Worm (Caenorhabditis elegans) whole organism, L1 larva: Measurements from ENCODE around the gene Y39B6A.33.

Source experiments
- C16A3.4 ChIP-seq: fragments of 150-350 bp; optimal IDR thresholded peaks from 2 replicates; lab custom pipeline; 2014; ENCODE audit warnings: missing biosample characterization, missing genetic modification characterization
- C34B4.2 ChIP-seq: sonication (generic microtip); optimal IDR thresholded peaks from 2 replicates; lab custom pipeline; 2017; ENCODE audit warnings: mild to moderate bottlenecking, missing genetic modification characterization, missing compliant biosample characterization
- Y116A8C.19 ChIP-seq: sonication (generic microtip); optimal IDR thresholded peaks from 2 replicates; lab custom pipeline; 2016; ENCODE audit warnings: missing compliant biosample characterization, missing genetic modification characterization, borderline replicate concordance
- aha-1 ChIP-seq: fragments of 150-350 bp; optimal IDR thresholded peaks from 2 replicates; lab custom pipeline; 2014; ENCODE audit warnings: missing biosample characterization, missing genetic modification characterization
- alr-1 ChIP-seq: fragments of 200-800 bp; sonication (Bioruptor generic); optimal IDR thresholded peaks from 2 replicates; lab custom pipeline; 2018; ENCODE audit warnings: borderline replicate concordance, mild to moderate bottlenecking, missing genetic modification characterization, missing compliant biosample characterization
- ceh-63 ChIP-seq: fragments of 200-800 bp; sonication (Bioruptor generic); optimal IDR thresholded peaks from 2 replicates; lab custom pipeline; 2018; ENCODE audit warnings: mild to moderate bottlenecking, missing genetic modification characterization, missing compliant biosample characterization
- ceh-8 ChIP-seq: fragments of 200-800 bp; sonication (Bioruptor generic); optimal IDR thresholded peaks from 2 replicates; lab custom pipeline; 2018; ENCODE audit warnings: mild to moderate bottlenecking, missing genetic modification characterization, moderate library complexity, missing compliant biosample characterization
- ceh-82 ChIP-seq, 3 experiments: fragments of 150-350 bp in 1 of 3; sonication (generic microtip) in 2 of 3; optimal IDR thresholded peaks; 2 replicates each; lab custom pipeline; 2014 to 2017; ENCODE audit warnings: missing biosample characterization in 3 of 3, missing genetic modification characterization in 3 of 3
- ces-1 ChIP-seq: fragments of 150-350 bp; optimal IDR thresholded peaks from 2 replicates; lab custom pipeline; 2014; ENCODE audit warnings: missing biosample characterization, missing genetic modification reagents, missing genetic modification characterization
- dsc-1 ChIP-seq: sonication (generic microtip); optimal IDR thresholded peaks from 2 replicates; lab custom pipeline; 2016; ENCODE audit warnings: mild to moderate bottlenecking, missing genetic modification characterization, missing compliant biosample characterization
- efl-1 ChIP-seq, 4 experiments: fragments of 150-350 bp; optimal IDR thresholded peaks in 3 of 4; peaks in 1 of 4; 1 replicate in 1 of 4; 2 replicates in 3 of 4; lab custom pipeline; 2014; ENCODE audit warnings: missing biosample characterization in 2 of 4, missing genetic modification characterization in 2 of 4, missing genetic modification reagents in 2 of 4
- efl-3 ChIP-seq: fragments of 200-800 bp; sonication (Bioruptor generic); optimal IDR thresholded peaks from 2 replicates; lab custom pipeline; 2018; ENCODE audit warnings: mild to moderate bottlenecking, missing genetic modification characterization, missing compliant biosample characterization
- egl-27 ChIP-seq, 2 experiments: fragments of 150-350 bp in 1 of 2; sonication (generic microtip); optimal IDR thresholded peaks; 3 replicates each; lab custom pipeline; 2017 to 2018; ENCODE audit warnings: missing biosample characterization in 2 of 2, missing genetic modification characterization in 2 of 2, missing genetic modification reagents in 2 of 2
- elt-2 ChIP-seq: sonication (generic microtip); optimal IDR thresholded peaks from 2 replicates; lab custom pipeline; 2016; ENCODE audit warnings: missing genetic modification characterization, mild to moderate bottlenecking, inconsistent platforms, missing compliant biosample characterization, missing genetic modification reagents
- ets-5 ChIP-seq: fragments of 200-800 bp; sonication (Bioruptor generic); IDR thresholded peaks from 2 replicates; pipeline ENCODE4 v1.3.6; 2022; ENCODE audit warnings: missing genetic modification characterization, missing compliant biosample characterization
- fkh-10 ChIP-seq: sonication (generic microtip); optimal IDR thresholded peaks from 2 replicates; lab custom pipeline; 2017; ENCODE audit warnings: missing biosample characterization, missing genetic modification reagents, missing genetic modification characterization
- fkh-8 ChIP-seq: sonication (generic microtip); optimal IDR thresholded peaks from 2 replicates; lab custom pipeline; 2016; ENCODE audit warnings: mild to moderate bottlenecking, missing genetic modification characterization, missing compliant biosample characterization
- grh-1 ChIP-seq: fragments of 200-800 bp; sonication (Bioruptor generic); IDR thresholded peaks from 2 replicates; pipeline ENCODE4 v1.3.6; 2022; ENCODE audit warnings: missing genetic modification reagents, missing genetic modification characterization, missing compliant biosample characterization
- hlh-4 ChIP-seq: sonication (generic microtip); optimal IDR thresholded peaks from 2 replicates; lab custom pipeline; 2016; ENCODE audit warnings: mild to moderate bottlenecking, missing genetic modification characterization, missing compliant biosample characterization
- irx-1 ChIP-seq: sonication (generic microtip); optimal IDR thresholded peaks from 2 replicates; lab custom pipeline; 2016; ENCODE audit warnings: missing genetic modification characterization, missing compliant biosample characterization
- lin-14 ChIP-seq: fragments of 200-800 bp; sonication (Bioruptor generic); optimal IDR thresholded peaks from 2 replicates; lab custom pipeline; 2018; ENCODE audit warnings: mild to moderate bottlenecking, missing genetic modification characterization, moderate library complexity, missing compliant biosample characterization
- lin-15B ChIP-seq: fragments of 150-350 bp; sonication (generic microtip); optimal IDR thresholded peaks from 3 replicates; lab custom pipeline; 2014; ENCODE audit warnings: missing biosample characterization, missing genetic modification characterization
- lin-35 ChIP-seq, 2 experiments: fragments of 150-350 bp; optimal IDR thresholded peaks; 2 replicates each; lab custom pipeline; 2014; ENCODE audit warnings: missing biosample characterization in 2 of 2, missing genetic modification characterization in 2 of 2, missing genetic modification reagents in 2 of 2
- mdl-1 ChIP-seq, 2 experiments: fragments of 150-350 bp; optimal IDR thresholded peaks; 2 replicates each; lab custom pipeline; 2014 to 2017; ENCODE audit warnings: missing biosample characterization in 2 of 2, missing genetic modification characterization in 2 of 2, inconsistent platforms in 1 of 2
- mef-2 ChIP-seq: fragments of 150-350 bp; optimal IDR thresholded peaks from 2 replicates; lab custom pipeline; 2014; ENCODE audit warnings: missing biosample characterization, missing genetic modification characterization
- nhr-11 ChIP-seq: fragments of 150-350 bp; optimal IDR thresholded peaks from 2 replicates; lab custom pipeline; 2014; ENCODE audit warnings: missing biosample characterization, missing genetic modification characterization
- nhr-19 ChIP-seq: fragments of 200-800 bp; sonication (Bioruptor generic); conservative IDR thresholded peaks from 2 replicates; pipeline ENCODE4 v1.3.6; 2022; ENCODE audit warnings: missing genetic modification characterization, missing compliant biosample characterization
- nhr-20 ChIP-seq: sonication (generic microtip); optimal IDR thresholded peaks from 2 replicates; lab custom pipeline; 2016; ENCODE audit warnings: mild to moderate bottlenecking, missing genetic modification characterization, missing compliant biosample characterization
- nhr-28 ChIP-seq: fragments of 150-350 bp; optimal IDR thresholded peaks from 2 replicates; lab custom pipeline; 2014; ENCODE audit warnings: missing biosample characterization, missing genetic modification characterization
- nhr-71 ChIP-seq: sonication (generic microtip); optimal IDR thresholded peaks from 2 replicates; lab custom pipeline; 2016; ENCODE audit warnings: mild to moderate bottlenecking, missing genetic modification characterization, moderate library complexity, missing compliant biosample characterization
- nhr-76 ChIP-seq: sonication (generic microtip); optimal IDR thresholded peaks from 2 replicates; lab custom pipeline; 2017; ENCODE audit warnings: missing biosample characterization, missing genetic modification characterization
- nhr-77 ChIP-seq: fragments of 150-350 bp; optimal IDR thresholded peaks from 2 replicates; lab custom pipeline; 2014; ENCODE audit warnings: missing biosample characterization, missing genetic modification characterization
- nhr-90 ChIP-seq: sonication (generic microtip); optimal IDR thresholded peaks from 2 replicates; lab custom pipeline; 2016; ENCODE audit warnings: mild to moderate bottlenecking, missing genetic modification characterization, missing compliant biosample characterization; ENCODE audit not compliant: poor library complexity
- pag-3 ChIP-seq: sonication (generic microtip); optimal IDR thresholded peaks from 2 replicates; lab custom pipeline; 2017; ENCODE audit warnings: missing genetic modification characterization, mild to moderate bottlenecking, missing compliant biosample characterization, antibody characterized with exemption, borderline replicate concordance; ENCODE audit not compliant: insufficient read depth
- pax-3 ChIP-seq: fragments of 200-800 bp; sonication (Bioruptor generic); optimal IDR thresholded peaks from 2 replicates; lab custom pipeline; 2018; ENCODE audit warnings: mild to moderate bottlenecking, missing genetic modification characterization, moderate library complexity, missing compliant biosample characterization
- pqm-1 ChIP-seq: sonication (generic microtip); optimal IDR thresholded peaks from 3 replicates; lab custom pipeline; 2017; ENCODE audit warnings: missing biosample characterization, missing genetic modification characterization
- rnt-1 ChIP-seq: sonication (generic microtip); optimal IDR thresholded peaks from 2 replicates; lab custom pipeline; 2016; ENCODE audit warnings: mild to moderate bottlenecking, missing genetic modification characterization, moderate library complexity, missing compliant biosample characterization
- skn-1 ChIP-seq: fragments of 150-350 bp; optimal IDR thresholded peaks from 2 replicates; lab custom pipeline; 2014; ENCODE audit warnings: missing biosample characterization, missing genetic modification characterization
- snpc-4 ChIP-seq: fragments of 150-350 bp; optimal IDR thresholded peaks from 2 replicates; lab custom pipeline; 2014; ENCODE audit warnings: missing biosample characterization, missing genetic modification characterization
- snu-23 ChIP-seq: sonication (generic microtip); optimal IDR thresholded peaks from 2 replicates; lab custom pipeline; 2016; ENCODE audit warnings: missing genetic modification characterization, missing compliant biosample characterization
- sptf-1 ChIP-seq: fragments of 150-350 bp; optimal IDR thresholded peaks from 2 replicates; lab custom pipeline; 2014; ENCODE audit warnings: missing biosample characterization, missing genetic modification characterization
- sup-37 ChIP-seq: fragments of 200-800 bp; sonication (Bioruptor generic); optimal IDR thresholded peaks from 2 replicates; lab custom pipeline; 2018; ENCODE audit warnings: mild to moderate bottlenecking, missing genetic modification characterization, missing compliant biosample characterization
- swsn-7 ChIP-seq: sonication (generic microtip); optimal IDR thresholded peaks from 2 replicates; lab custom pipeline; 2016; ENCODE audit warnings: missing genetic modification characterization, missing compliant biosample characterization
- unc-130 ChIP-seq: fragments of 150-350 bp; optimal IDR thresholded peaks from 2 replicates; lab custom pipeline; 2017; ENCODE audit warnings: missing biosample characterization, missing genetic modification characterization, inconsistent platforms
- unc-30 ChIP-seq: sonication (generic microtip); optimal IDR thresholded peaks from 2 replicates; lab custom pipeline; 2017; ENCODE audit warnings: missing biosample characterization, missing genetic modification characterization
- unc-86 ChIP-seq: sonication (generic microtip); optimal IDR thresholded peaks from 2 replicates; lab custom pipeline; 2016; ENCODE audit warnings: missing genetic modification characterization, missing compliant biosample characterization
- vab-15 ChIP-seq: sonication (generic microtip); optimal IDR thresholded peaks from 2 replicates; lab custom pipeline; 2017; ENCODE audit warnings: missing genotype, mild to moderate bottlenecking, missing genetic modification characterization, missing compliant biosample characterization
- xbp-1 ChIP-seq: sonication (generic microtip); optimal IDR thresholded peaks from 2 replicates; lab custom pipeline; 2016; ENCODE audit warnings: missing genetic modification characterization, missing compliant biosample characterization
- zag-1 ChIP-seq: fragments of 150-350 bp; optimal IDR thresholded peaks from 2 replicates; lab custom pipeline; 2014; ENCODE audit warnings: missing biosample characterization, missing genetic modification characterization
- ztf-11 ChIP-seq, 2 experiments: sonication (generic microtip); optimal IDR thresholded peaks; 2 replicates each; lab custom pipeline; 2016 to 2017; ENCODE audit warnings: missing genetic modification characterization in 2 of 2, missing biosample characterization in 1 of 2, missing compliant biosample characterization in 1 of 2
- ztf-4 ChIP-seq: fragments of 150-350 bp; optimal IDR thresholded peaks from 2 replicates; lab custom pipeline; 2014; ENCODE audit warnings: missing biosample characterization, missing genetic modification characterization

Gene Y39B6A.33

DNA sequence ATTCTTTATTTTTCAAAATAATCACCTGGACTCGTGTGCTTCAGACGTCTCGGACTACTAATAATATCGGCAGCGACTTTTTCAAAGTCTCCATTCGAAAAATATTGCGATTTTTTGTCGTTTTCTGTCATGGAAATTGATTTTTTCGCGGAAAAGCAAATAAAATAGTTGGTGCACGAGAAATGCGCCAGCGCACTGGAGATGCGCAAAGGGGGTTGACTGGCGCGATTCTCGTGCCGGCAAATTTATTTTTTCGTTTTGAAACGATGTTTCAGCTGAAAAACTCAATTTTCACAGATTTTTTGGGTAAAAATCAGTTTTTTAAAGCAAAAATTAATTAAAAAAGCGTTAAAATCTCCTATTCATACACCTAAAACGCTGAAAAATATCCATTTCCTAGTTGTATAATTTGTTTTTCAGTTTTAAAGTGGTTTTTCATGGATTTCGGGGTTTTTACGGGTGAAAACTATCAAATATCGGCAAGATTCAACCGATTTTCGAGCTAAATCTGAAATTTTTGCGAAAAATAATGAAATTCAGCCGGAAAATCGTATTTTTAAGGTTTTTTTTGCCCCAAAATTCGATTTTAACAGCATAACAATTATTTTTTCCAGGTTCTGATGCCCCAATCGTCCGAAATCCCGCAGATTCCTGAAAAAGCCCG, 11.4 kb upstream of the Y39B6A.33 start, which contains the start of the genes reps-1 and Y39B6A.37 (continued):
- TF ChIP-seq Y116A8C.19: no peak
- no peak for TF ChIP-seq nhr-76 (tag; lab: Kevin White, UChicago)
- TF ChIP-seq vab-15 (tag; lab: Kevin White, UChicago): no peak
- TF ChIP-seq ets-5: no peak
- no peak for TF ChIP-seq nhr-28 (tag; lab: Kevin White, UChicago)
- TF ChIP-seq snu-23 (GFP tag; lab: Kevin White, UChicago): peak; percentile 85
- TF ChIP-seq nhr-77: peak; percentile 16
- no peak for TF ChIP-seq C34B4.2 (tag; lab: Kevin White, UChicago)
- TF ChIP-seq lin-14 (GFP tag; lab: Kevin White, UChicago): no peak
- TF ChIP-seq nhr-20 (tag; lab: Kevin White, UChicago): peak; percentile 67
- peak; percentile 62 for TF ChIP-seq snpc-4 (tag; lab: Kevin White, UChicago)
- TF ChIP-seq alr-1: no peak
- peak; percentile 93 for TF ChIP-seq nhr-19 (GFP tag; lab: Robert Waterston, UW)
- no peak for TF ChIP-seq fkh-10
- TF ChIP-seq grh-1 (GFP tag; lab: Robert Waterston, UW): peak; percentile 70
- peak; percentile 78 for TF ChIP-seq nhr-90 (tag; lab: Kevin White, UChicago)
- no peak for TF ChIP-seq mef-2
- TF ChIP-seq ceh-82 (tag; optimal IDR thresholded peaks at IDR 0.05; lab: Kevin White, UChicago): peak; percentile 75 to 90 (median 89)
- peak; percentile 75 for TF ChIP-seq xbp-1
- peak; percentile 77 for TF ChIP-seq dsc-1 (tag; lab: Kevin White, UChicago)
- TF ChIP-seq elt-2 (tag; lab: Kevin White, UChicago): peak; percentile 53
- TF ChIP-seq irx-1 (tag; lab: Kevin White, UChicago): peak; percentile 72
- no peak for TF ChIP-seq hlh-4 (tag; lab: Kevin White, UChicago)
- no peak for TF ChIP-seq unc-30 (tag; lab: Kevin White, UChicago)
- peak; percentile 42 for TF ChIP-seq nhr-11
- no peak for TF ChIP-seq ceh-63 (GFP tag; lab: Kevin White, UChicago)
- TF ChIP-seq efl-3: no peak
- no peak for TF ChIP-seq pax-3
- peak in 1 of 2 experiments; percentile 46 for TF ChIP-seq ztf-11 (tag; optimal IDR thresholded peaks at IDR 0.05; lab: Kevin White, UChicago)
- TF ChIP-seq efl-1 (optimal IDR thresholded peaks at IDR 0.05; lab: Kevin White, UChicago): peak; percentile 70 to 82
- TF ChIP-seq efl-1 (GFP tag; optimal IDR thresholded peaks at IDR 0.05 in 1 of 2; lab: Kevin White, UChicago): peak; percentile 79 to 98
- TF ChIP-seq pqm-1 (tag; lab: Kevin White, UChicago): no peak
- TF ChIP-seq sptf-1 (tag; lab: Kevin White, UChicago): no peak
- TF ChIP-seq aha-1 (tag; lab: Kevin White, UChicago): no peak
- TF ChIP-seq sup-37 (GFP tag; lab: Kevin White, UChicago): peak; percentile 53
- TF ChIP-seq rnt-1 (tag; lab: Kevin White, UChicago): peak; percentile 90
- peak; percentile 52 for TF ChIP-seq fkh-8 (tag; lab: Kevin White, UChicago)
- peak; percentile 67 for TF ChIP-seq unc-86 (tag; lab: Kevin White, UChicago)
- TF ChIP-seq zag-1: no peak
- TF ChIP-seq ceh-8 (GFP tag; lab: Kevin White, UChicago): peak; percentile 55
- peak in 1 of 2 experiments; percentile 31 for TF ChIP-seq mdl-1 (tag; optimal IDR thresholded peaks at IDR 0.05; lab: Kevin White, UChicago)
- TF ChIP-seq ztf-4 (tag; lab: Kevin White, UChicago): peak; percentile 24
- TF ChIP-seq C16A3.4 (tag; lab: Kevin White, UChicago): peak; percentile 43
- TF ChIP-seq egl-27 (tag; optimal IDR thresholded peaks at IDR 0.05; lab: Kevin White, UChicago): no peak
- TF ChIP-seq lin-35 (GFP tag; optimal IDR thresholded peaks at IDR 0.05; lab: Kevin White, UChicago): peak; percentile 74 to 85
- TF ChIP-seq ces-1 (GFP tag; lab: Kevin White, UChicago): no peak
- peak; percentile 38 for TF ChIP-seq lin-15B (tag; lab: Kevin White, UChicago)
- TF ChIP-seq pag-3 (tag; lab: Kevin White, UChicago): no peak
- TF ChIP-seq nhr-71 (tag; lab: Kevin White, UChicago): peak; percentile 86
- TF ChIP-seq skn-1 (tag; lab: Kevin White, UChicago): peak; percentile 67
- TF ChIP-seq unc-130: peak; percentile 67
- peak; percentile 82 for TF ChIP-seq swsn-7 (tag; lab: Kevin White, UChicago)
